Worm (Caenorhabditis elegans): Measurements from ENCODE around the gene vab-2.

DNA sequence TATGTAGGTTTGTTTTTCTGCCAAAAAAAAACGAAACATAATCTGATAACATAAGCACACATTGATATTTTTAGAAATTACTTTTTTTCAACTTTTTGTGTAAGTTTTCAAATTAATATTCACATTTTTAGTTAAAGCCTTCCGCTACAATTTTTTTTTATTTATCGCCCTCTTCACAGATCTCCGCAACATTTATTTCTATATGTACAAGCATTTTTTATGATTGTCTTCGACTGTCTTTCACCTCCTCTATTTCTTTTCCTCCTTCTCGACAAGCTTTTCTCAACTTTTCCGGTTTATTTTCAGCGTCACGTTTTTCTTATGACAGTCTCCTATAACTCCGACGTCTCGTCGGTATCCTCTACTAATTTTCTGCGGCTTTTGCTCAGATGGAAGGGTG is 10.7 kb downstream of the vab-2 start, which contains the start of gene best-20:
- TF ChIP-seq flh-1 (GFP tag; optimal IDR thresholded peaks at IDR 0.05) (no peak), snpc-4 (tag; optimal IDR thresholded peaks at IDR 0.05) (no peak), pha-4 (tag; optimal IDR thresholded peaks at IDR 0.05) (no peak), mep-1 (tag; optimal IDR thresholded peaks at IDR 0.05) (no peak)

Measured in whole organism, mixed stage, embryonic.